Worm (Caenorhabditis elegans) whole organism, early embryonic: ENCODE data around the gene C28A5.2.
A peak's percentile ranks its signal among the peaks of the same experiment; 100 is the strongest.

Experiments
- B0310.2 ChIP-seq: sonication (generic microtip); optimal IDR thresholded peaks from 2 replicates; lab custom pipeline; 2016; ENCODE audit warnings: mild to moderate bottlenecking, missing genetic modification characterization, missing compliant biosample characterization
- F13C5.2 ChIP-seq: sonication (generic microtip); optimal IDR thresholded peaks from 2 replicates; lab custom pipeline; 2017; ENCODE audit warnings: mild to moderate bottlenecking, missing genetic modification characterization, inconsistent platforms, missing compliant biosample characterization
- aly-1 ChIP-seq: sonication (generic microtip); optimal IDR thresholded peaks from 2 replicates; lab custom pipeline; 2016; ENCODE audit warnings: missing genetic modification characterization, missing compliant biosample characterization
- ama-1 ChIP-seq: fragments of 150-350 bp; optimal IDR thresholded peaks from 2 replicates; lab custom pipeline; 2014
- ceh-13 ChIP-seq: fragments of 200-800 bp; sonication (Bioruptor generic); optimal IDR thresholded peaks from 2 replicates; lab custom pipeline; 2018; ENCODE audit warnings: mild to moderate bottlenecking, missing genetic modification characterization, missing compliant biosample characterization
- ceh-36 ChIP-seq: sonication (generic microtip); optimal IDR thresholded peaks from 2 replicates; lab custom pipeline; 2016; ENCODE audit warnings: missing genetic modification characterization, inconsistent platforms, missing compliant biosample characterization
- ets-7 ChIP-seq: sonication (generic microtip); optimal IDR thresholded peaks from 2 replicates; lab custom pipeline; 2016; ENCODE audit warnings: missing genotype, missing genetic modification characterization, missing compliant biosample characterization
- flt-1 ChIP-seq: fragments of 200-800 bp; sonication (Bioruptor generic); IDR thresholded peaks from 2 replicates; pipeline ENCODE4 v1.3.6; 2022; ENCODE audit warnings: missing genetic modification characterization, missing compliant biosample characterization
- hmbx-1 ChIP-seq: sonication (generic microtip); optimal IDR thresholded peaks from 2 replicates; lab custom pipeline; 2016; ENCODE audit warnings: mild to moderate bottlenecking, missing genetic modification characterization, missing compliant biosample characterization
- hmg-4 ChIP-seq: fragments of 200-800 bp; sonication (Bioruptor generic); optimal IDR thresholded peaks from 2 replicates; lab custom pipeline; 2018; ENCODE audit warnings: mild to moderate bottlenecking, missing genetic modification characterization, missing compliant biosample characterization
- hnd-1 ChIP-seq: sonication (generic microtip); optimal IDR thresholded peaks from 2 replicates; lab custom pipeline; 2016; ENCODE audit warnings: missing genetic modification characterization, missing compliant biosample characterization
- pes-1 ChIP-seq: fragments of 200-800 bp; sonication (Bioruptor generic); IDR thresholded peaks from 2 replicates; pipeline ENCODE4 v1.3.6; 2022; ENCODE audit warnings: missing genetic modification reagents, missing genetic modification characterization, missing compliant biosample characterization
- scrt-1 ChIP-seq: fragments of 200-800 bp; sonication (Bioruptor generic); IDR thresholded peaks from 2 replicates; pipeline ENCODE4 v1.3.6; 2022; ENCODE audit warnings: missing genetic modification characterization, missing compliant biosample characterization
- sea-1 ChIP-seq: fragments of 200-800 bp; sonication (Bioruptor generic); conservative IDR thresholded peaks from 2 replicates; pipeline ENCODE4 v1.3.6; 2022; ENCODE audit warnings: missing genetic modification characterization, missing compliant biosample characterization
- tbx-11 ChIP-seq: fragments of 200-800 bp; sonication (Bioruptor generic); IDR thresholded peaks from 2 replicates; pipeline ENCODE4 v1.3.6; 2022; ENCODE audit warnings: missing genetic modification characterization, missing compliant biosample characterization
- tbx-37 ChIP-seq: fragments of 200-800 bp; sonication (Bioruptor generic); conservative IDR thresholded peaks from 2 replicates; pipeline ENCODE4 v1.3.6; 2022; ENCODE audit warnings: missing genetic modification reagents, missing genetic modification characterization, missing compliant biosample characterization
- tra-4 ChIP-seq: sonication (generic microtip); optimal IDR thresholded peaks from 2 replicates; lab custom pipeline; 2017; ENCODE audit warnings: missing genetic modification characterization, missing compliant biosample characterization

The C28A5.2 gene

ce11 chrIII:4404339-4404836 is 35.0 kb downstream of the C28A5.2 start, which contains the start of the genes R07E5.17 and snfc-5:
Gene R07E5.17, minus strand, starts transcription at chrIII:4404436.
Gene snfc-5, plus strand, starts transcription at chrIII:4404786.
- TF ChIP-seq tbx-37 = no peak
- TF ChIP-seq F13C5.2 (tag; lab: Kevin White, UChicago) = peak; percentile 59

- TF ChIP-seq F13C5.2 (tag; lab: Kevin White, UChicago) (no peak), ets-7 (tag; lab: Kevin White, UChicago) (no peak), hmg-4 (GFP tag; lab: Kevin White, UChicago) (no peak)
Measured at ce11 chrIII:4401142-4401541, 38.2 kb downstream of the C28A5.2 start, which contains the start of gene R07E5.15. Gene R07E5.15, plus strand, starts transcription at chrIII:4401442.

ce11 chrIII:4398463-4398862 is 40.9 kb downstream of the C28A5.2 start, which contains the start of gene R07E5.6:
Gene R07E5.6, plus strand, starts transcription at chrIII:4398763.
- TF ChIP-seq pes-1 (GFP tag; lab: Robert Waterston, UW) (no peak), aly-1 (tag; lab: Kevin White, UChicago) (no peak), tbx-11 (GFP tag; lab: Robert Waterston, UW) (no peak)

- no peak for TF ChIP-seq ceh-13
- TF ChIP-seq ama-1 = no peak
- no peak for TF ChIP-seq F13C5.2 (tag; lab: Kevin White, UChicago)
- TF ChIP-seq sea-1 (GFP tag; lab: Robert Waterston, UW) = no peak
- TF ChIP-seq flt-1 = no peak
- no peak for TF ChIP-seq ets-7 (tag; lab: Kevin White, UChicago)
- TF ChIP-seq B0310.2 (tag; lab: Kevin White, UChicago) = no peak
- no peak for TF ChIP-seq hmbx-1 (tag; lab: Kevin White, UChicago)
- TF ChIP-seq tbx-37 = no peak
- TF ChIP-seq pes-1 (GFP tag; lab: Robert Waterston, UW) = no peak
- no peak for TF ChIP-seq hmg-4 (GFP tag; lab: Kevin White, UChicago)
- TF ChIP-seq tbx-11 (GFP tag; lab: Robert Waterston, UW) = no peak
- no peak for TF ChIP-seq tra-4 (tag; lab: Kevin White, UChicago)
- no peak for TF ChIP-seq ceh-36
- TF ChIP-seq scrt-1 = no peak
Measured at ce11 chrIII:4397115-4397514, 42.2 kb downstream of the C28A5.2 start, which contains the start of gene R07E5.5. Gene R07E5.5, plus strand, starts transcription at chrIII:4397415.

- TF ChIP-seq aly-1 (tag; lab: Kevin White, UChicago) (no peak), sea-1 (GFP tag; lab: Robert Waterston, UW) (no peak), ceh-36 (no peak), B0310.2 (tag; lab: Kevin White, UChicago) (no peak), hmg-4 (GFP tag; lab: Kevin White, UChicago) (no peak), hmbx-1 (tag; lab: Kevin White, UChicago) (no peak), tbx-37 (no peak)
Measured at ce11 chrIII:4395857-4396256, 43.5 kb downstream of the C28A5.2 start.

ce11 chrIII:4394496-4394895 is 44.8 kb downstream of the C28A5.2 start, which contains the start of gene R07E5.4:
Gene R07E5.4, plus strand, starts transcription at chrIII:4394796.
- TF ChIP-seq sea-1 (GFP tag; lab: Robert Waterston, UW) = no peak

ce11 chrIII:4391938-4392337 is 47.4 kb downstream of the C28A5.2 start:
- TF ChIP-seq ets-7 (tag; lab: Kevin White, UChicago) (no peak), pes-1 (GFP tag; lab: Robert Waterston, UW) (no peak), sea-1 (GFP tag; lab: Robert Waterston, UW) (no peak), tra-4 (tag; lab: Kevin White, UChicago) (no peak), scrt-1 (no peak), ceh-13 (no peak), flt-1 (no peak), aly-1 (tag; lab: Kevin White, UChicago) (no peak), tbx-11 (GFP tag; lab: Robert Waterston, UW) (no peak), tbx-37 (no peak), hmg-4 (GFP tag; lab: Kevin White, UChicago) (no peak), F13C5.2 (tag; lab: Kevin White, UChicago) (no peak), ama-1 (no peak), B0310.2 (tag; lab: Kevin White, UChicago) (no peak)

- TF ChIP-seq tbx-11 (GFP tag; lab: Robert Waterston, UW) = no peak
- no peak for TF ChIP-seq B0310.2 (tag; lab: Kevin White, UChicago)
- no peak for TF ChIP-seq ceh-36
- no peak for TF ChIP-seq aly-1 (tag; lab: Kevin White, UChicago)
- no peak for TF ChIP-seq hnd-1
- no peak for TF ChIP-seq flt-1
- TF ChIP-seq pes-1 (GFP tag; lab: Robert Waterston, UW) = no peak
- no peak for TF ChIP-seq F13C5.2 (tag; lab: Kevin White, UChicago)
- no peak for TF ChIP-seq tbx-37
- TF ChIP-seq hmg-4 (GFP tag; lab: Kevin White, UChicago) = no peak
- no peak for TF ChIP-seq scrt-1
- TF ChIP-seq ceh-13 = no peak
- TF ChIP-seq tra-4 (tag; lab: Kevin White, UChicago) = no peak
- no peak for TF ChIP-seq ets-7 (tag; lab: Kevin White, UChicago)
- TF ChIP-seq ama-1 = no peak
- TF ChIP-seq hmbx-1 (tag; lab: Kevin White, UChicago) = no peak
- no peak for TF ChIP-seq sea-1 (GFP tag; lab: Robert Waterston, UW)
Measured at ce11 chrIII:4391319-4391718, 48.0 kb downstream of the C28A5.2 start.

ce11 chrIII:4390421-4390820 is 48.9 kb downstream of the C28A5.2 start:
- no peak for TF ChIP-seq ama-1
- no peak for TF ChIP-seq tra-4 (tag; lab: Kevin White, UChicago)
- no peak for TF ChIP-seq B0310.2 (tag; lab: Kevin White, UChicago)
- TF ChIP-seq ets-7 (tag; lab: Kevin White, UChicago) = no peak
- TF ChIP-seq hmbx-1 (tag; lab: Kevin White, UChicago) = no peak
- no peak for TF ChIP-seq ceh-36
- TF ChIP-seq pes-1 (GFP tag; lab: Robert Waterston, UW) = no peak
- no peak for TF ChIP-seq scrt-1
- no peak for TF ChIP-seq hmg-4 (GFP tag; lab: Kevin White, UChicago)
- no peak for TF ChIP-seq sea-1 (GFP tag; lab: Robert Waterston, UW)
- TF ChIP-seq tbx-37 = no peak
- TF ChIP-seq ceh-13 = no peak
- no peak for TF ChIP-seq aly-1 (tag; lab: Kevin White, UChicago)
- TF ChIP-seq tbx-11 (GFP tag; lab: Robert Waterston, UW) = no peak
- no peak for TF ChIP-seq hnd-1
- no peak for TF ChIP-seq F13C5.2 (tag; lab: Kevin White, UChicago)
- TF ChIP-seq flt-1 = no peak
